Fruit fly (Drosophila melanogaster): ENCODE measurements around the gene Clp.

The Clp gene

dm6 chr2L:789966-790365 lies 29.8 kb upstream of the Clp start:
- peak; percentile 55 for TF ChIP-seq sug (tag; optimal IDR thresholded peaks at IDR 0.05)
- TF ChIP-seq cad (GFP tag; optimal IDR thresholded peaks at IDR 0.05), result no peak
- 0 out of 3 replicates have a peak, but pooled peaks have one; percentile 4 for TF ChIP-seq otp (GFP tag; IDR thresholded peaks at IDR 0.05)
- peak; percentile 30; the same call in 1 of the 2 replicates for TF ChIP-seq Adf1 (GFP tag; IDR thresholded peaks at IDR 0.05)
- 0 out of 2 replicates have a peak, but pooled peaks have one; percentile 14 for TF ChIP-seq rib (GFP tag; IDR thresholded peaks at IDR 0.05)
- no peak for TF ChIP-seq ewg (GFP tag; optimal IDR thresholded peaks at IDR 0.05)
- no peak for TF ChIP-seq sd (tag; optimal IDR thresholded peaks at IDR 0.05)
- peak; percentile 41; the same call in 1 of the 2 replicates for TF ChIP-seq sob (GFP tag; IDR thresholded peaks at IDR 0.05)
- TF ChIP-seq GATAe (GFP tag; conservative IDR thresholded peaks at IDR 0.05), result peak; percentile 65
- peak; percentile 43 for TF ChIP-seq lab (GFP tag; optimal IDR thresholded peaks at IDR 0.05)
- TF ChIP-seq CG15514 (GFP tag; optimal IDR thresholded peaks at IDR 0.05), result peak; percentile 5
- peak; percentile 75 for TF ChIP-seq mirr (GFP tag; optimal IDR thresholded peaks at IDR 0.05)
- TF ChIP-seq lbe (GFP tag; optimal IDR thresholded peaks at IDR 0.05), result no peak
- TF ChIP-seq CoRest (tag; optimal IDR thresholded peaks at IDR 0.05), result no peak
- TF ChIP-seq CG11723 (GFP tag; optimal IDR thresholded peaks at IDR 0.05), result no peak
- TF ChIP-seq nom (GFP tag; optimal IDR thresholded peaks at IDR 0.05), result no peak
- no peak for TF ChIP-seq ems (GFP tag; optimal IDR thresholded peaks at IDR 0.05)
- no peak for TF ChIP-seq CG8290 (GFP tag; optimal IDR thresholded peaks at IDR 0.05)
- TF ChIP-seq CG8290 (tag; optimal IDR thresholded peaks at IDR 0.05), result peak in 1 of 2 experiments; percentile 9
- TF ChIP-seq Hr78 (GFP tag; optimal IDR thresholded peaks at IDR 0.05), result peak in 1 of 2 experiments; percentile 49
- peak; percentile 72 for TF ChIP-seq crol (GFP tag; IDR thresholded peaks at IDR 0.05)
- TF ChIP-seq ftz-f1 (GFP tag; optimal IDR thresholded peaks at IDR 0.05), result peak; percentile 30
- no peak for TF ChIP-seq NFAT (GFP tag; IDR thresholded peaks at IDR 0.05)
- TF ChIP-seq croc (GFP tag; conservative IDR thresholded peaks at IDR 0.05), result no peak
- TF ChIP-seq CG14965 (GFP tag; optimal IDR thresholded peaks at IDR 0.05; ENCODE audit: borderline replicate concordance), result no peak
- peak; percentile 38 for TF ChIP-seq CG10543 (GFP tag; optimal IDR thresholded peaks at IDR 0.05)
- TF ChIP-seq CG18011 (GFP tag; optimal IDR thresholded peaks at IDR 0.05), result no peak

DNA sequence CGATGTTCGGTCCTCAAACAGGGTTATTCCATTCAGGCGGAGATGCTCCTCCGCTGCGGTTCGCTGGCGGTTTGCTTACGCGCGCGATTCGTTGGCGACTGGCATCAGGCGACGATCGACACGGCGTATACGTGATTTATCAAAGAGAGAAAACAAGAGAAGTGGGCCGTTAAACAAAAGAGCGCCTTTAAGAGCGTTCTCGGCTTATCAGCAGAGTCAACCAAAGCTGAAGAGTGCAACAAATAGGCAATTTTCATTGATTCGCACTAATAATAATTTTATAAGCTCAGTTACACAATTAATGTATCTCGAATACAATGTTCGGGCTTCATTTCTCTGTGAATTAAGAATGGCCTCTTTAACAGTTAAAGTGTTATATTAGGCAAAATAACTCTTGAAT lies 29.1 kb upstream of the Clp start, which contains the start of gene Pkg21D:
Gene Pkg21D (minus strand): TSS at position 101 of the 400 bp plus-strand sequence.
- TF ChIP-seq CG3163 (GFP tag; optimal IDR thresholded peaks at IDR 0.05) (peak; percentile 56), CG3065 (GFP tag; optimal IDR thresholded peaks at IDR 0.05) (no peak), Trl (optimal IDR thresholded peaks at IDR 0.05) (peak in 1 of 2 experiments; percentile 23), Trl (GFP tag; optimal IDR thresholded peaks at IDR 0.05) (no peak)

dm6 chr2L:810277-810676 lies 9.5 kb upstream of the Clp start, which contains the start of gene Nnf1b:
Gene Nnf1b (plus strand): TSS chr2L:810577.
- peak; percentile 28 for TF ChIP-seq grn (GFP tag; optimal IDR thresholded peaks at IDR 0.05)
- peak; percentile 22 for TF ChIP-seq Dp (GFP tag; optimal IDR thresholded peaks at IDR 0.05)
- no peak for TF ChIP-seq Hsf (GFP tag; optimal IDR thresholded peaks at IDR 0.05)
- TF ChIP-seq CG14710 (tag; optimal IDR thresholded peaks at IDR 0.05), result peak; percentile 9
- TF ChIP-seq stwl (tag; optimal IDR thresholded peaks at IDR 0.05), result peak; percentile 35
- TF ChIP-seq gfzf (GFP tag; optimal IDR thresholded peaks at IDR 0.05), result peak; percentile 49
- peak; percentile 19 for TF ChIP-seq pzg (GFP tag; optimal IDR thresholded peaks at IDR 0.05)
- TF ChIP-seq vvl (GFP tag; IDR thresholded peaks at IDR 0.05), result peak; percentile 38; the same call in 1 of the 2 replicates
- no peak for TF ChIP-seq p53 (GFP tag; optimal IDR thresholded peaks at IDR 0.05)
- TF ChIP-seq wek (GFP tag; optimal IDR thresholded peaks at IDR 0.05), result peak; percentile 86
- TF ChIP-seq Hmx (GFP tag; optimal IDR thresholded peaks at IDR 0.05), result no peak
- peak; percentile 4 for TF ChIP-seq CG10267 (tag; optimal IDR thresholded peaks at IDR 0.05)
- TF ChIP-seq Dip2 (GFP tag; IDR thresholded peaks at IDR 0.05), result no peak
- TF ChIP-seq CG1603 (tag; optimal IDR thresholded peaks at IDR 0.05), result peak; percentile 7
- peak; percentile 35 for TF ChIP-seq Med (GFP tag)
- TF ChIP-seq Nf-YB (GFP tag; optimal IDR thresholded peaks at IDR 0.05), result no peak
